Worm (Caenorhabditis elegans): ENCODE results near the gene srh-104.

DNA sequence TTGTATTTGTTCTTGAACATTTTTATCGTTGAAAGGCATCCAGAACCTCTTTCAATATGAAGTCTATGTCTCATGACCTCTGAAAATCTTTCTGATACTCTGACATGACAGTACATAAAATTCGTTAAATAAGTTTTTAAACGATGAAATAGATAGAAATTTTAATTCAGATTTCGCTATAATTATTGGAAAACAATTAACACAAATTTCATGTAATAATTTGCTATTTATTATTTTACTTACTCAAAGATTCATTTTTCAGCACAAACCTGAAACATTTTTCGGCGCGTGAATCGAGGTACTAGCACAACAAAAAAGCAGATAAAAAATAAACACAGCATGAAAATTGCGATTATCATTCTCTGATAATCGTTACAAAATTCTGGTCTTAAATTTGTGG, 22.5 kb upstream of the srh-104 start, which contains the start of gene T13F3.4:
- TF ChIP-seq lin-11 (tag; optimal IDR thresholded peaks at IDR 0.05) (no peak), C38D4.7 (GFP tag; optimal IDR thresholded peaks at IDR 0.05) (no peak), dve-1 (tag; optimal IDR thresholded peaks at IDR 0.05) (no peak), eyg-1 (tag; optimal IDR thresholded peaks at IDR 0.05) (no peak), nfya-1 (tag; optimal IDR thresholded peaks at IDR 0.05) (no peak)
